Fruit fly (Drosophila melanogaster) Kc167 (cell line): Measurements from ENCODE around the gene uncNacbeta.

Experiments used
- Sin3A ChIP-seq: fragments of >200 bp; optimal IDR thresholded peaks from 2 replicates; lab custom pipeline; 2018; ENCODE audit warnings: missing external identifiers
- h ChIP-seq: fragments of >200 bp; optimal IDR thresholded peaks from 3 replicates; lab custom pipeline; 2018; ENCODE audit warnings: missing external identifiers
- psq ChIP-seq: fragments of >200 bp; optimal IDR thresholded peaks from 2 replicates; lab custom pipeline; 2017; ENCODE audit warnings: missing external identifiers

dm6 chr2L:608143-608542 lies 44.5 kb upstream of the uncNacbeta start:
- no peak for TF ChIP-seq h (lab: Kevin White, UChicago)
- TF ChIP-seq Sin3A (lab: Kevin White, UChicago): no peak
- no peak for TF ChIP-seq psq (lab: Kevin White, UChicago)
